Worm (Caenorhabditis elegans): ENCODE results near the gene srx-122.

srx-122 gene

DNA sequence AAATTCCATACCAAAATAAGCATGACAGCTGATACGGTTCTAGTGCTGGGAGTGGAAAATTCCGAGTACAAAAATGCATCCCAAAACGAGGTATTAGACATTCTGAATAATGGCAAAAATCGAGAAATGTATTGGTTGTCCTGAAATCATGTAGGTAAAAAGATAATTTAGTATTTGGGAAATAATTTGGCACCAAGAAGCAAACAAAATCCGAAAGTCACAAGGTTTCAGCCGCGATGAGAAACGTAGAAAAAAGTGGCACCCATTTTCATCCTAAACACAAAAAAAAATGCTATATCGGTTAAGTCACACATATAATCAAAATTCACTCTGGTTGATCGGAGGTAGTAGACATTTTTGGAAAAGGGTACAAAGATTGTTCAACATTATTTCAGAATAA, at the start of gene srx-122:
Gene srx-122 (minus strand): TSS at position 101 of the 400 bp plus-strand sequence.
- TF ChIP-seq tab-1 (GFP tag; IDR thresholded peaks at IDR 0.05) (no peak), ztf-23 (GFP tag; IDR thresholded peaks at IDR 0.05) (no peak), ref-1 (GFP tag; conservative IDR thresholded peaks at IDR 0.05) (no peak), T22C8.4 (GFP tag; IDR thresholded peaks at IDR 0.05) (no peak), cog-1 (tag; optimal IDR thresholded peaks at IDR 0.05) (no peak), med-1 (GFP tag; optimal IDR thresholded peaks at IDR 0.05; ENCODE audit: insufficient read depth) (no peak), ztf-29 (GFP tag; IDR thresholded peaks at IDR 0.05) (no peak), flt-1 (GFP tag; IDR thresholded peaks at IDR 0.05) (no peak), klf-2 (GFP tag; conservative IDR thresholded peaks at IDR 0.05) (no peak)

DNA sequence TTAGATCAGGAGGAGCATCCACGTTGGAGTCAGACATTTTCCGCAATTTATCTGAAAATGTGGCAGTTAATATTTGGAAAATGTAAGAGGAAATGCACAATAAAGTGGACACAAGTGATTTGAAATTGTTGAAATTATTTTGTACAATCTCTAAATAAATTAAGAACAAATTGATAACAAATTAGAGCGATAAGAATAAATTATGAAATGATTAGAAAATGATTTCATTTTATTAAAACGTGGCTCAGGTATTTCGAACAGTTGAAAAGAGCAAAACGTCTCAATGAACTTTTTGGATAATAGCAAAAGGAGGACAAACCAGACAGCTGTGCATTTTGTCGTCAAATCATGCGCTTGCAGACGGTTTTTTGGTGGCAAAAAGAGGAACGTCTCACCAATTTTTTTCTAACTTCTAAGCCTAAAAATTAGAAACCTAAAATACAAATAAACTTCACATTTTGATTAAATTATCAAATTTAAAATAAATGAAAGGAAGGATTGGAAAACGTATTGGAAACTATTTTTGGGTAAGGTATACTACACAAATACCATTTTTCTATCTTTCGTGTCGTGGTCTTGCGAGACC, 48.9 kb upstream of the srx-122 start, which contains the start of gene fbxa-65:
Gene fbxa-65 (minus strand): TSS at position 51 of the 586 bp plus-strand sequence.
- no peak for TF ChIP-seq ref-1 (GFP tag; conservative IDR thresholded peaks at IDR 0.05)
- no peak for TF ChIP-seq ztf-23 (GFP tag; IDR thresholded peaks at IDR 0.05)
- TF ChIP-seq flt-1 (GFP tag; IDR thresholded peaks at IDR 0.05): no peak
- TF ChIP-seq ztf-29 (GFP tag; IDR thresholded peaks at IDR 0.05): no peak
- TF ChIP-seq klf-2 (GFP tag; conservative IDR thresholded peaks at IDR 0.05): no peak
- no peak for TF ChIP-seq med-1 (GFP tag; optimal IDR thresholded peaks at IDR 0.05; ENCODE audit: insufficient read depth)
- TF ChIP-seq tab-1 (GFP tag; IDR thresholded peaks at IDR 0.05): no peak
- TF ChIP-seq cog-1 (tag; optimal IDR thresholded peaks at IDR 0.05): no peak
- TF ChIP-seq T22C8.4 (GFP tag; IDR thresholded peaks at IDR 0.05): no peak

DNA sequence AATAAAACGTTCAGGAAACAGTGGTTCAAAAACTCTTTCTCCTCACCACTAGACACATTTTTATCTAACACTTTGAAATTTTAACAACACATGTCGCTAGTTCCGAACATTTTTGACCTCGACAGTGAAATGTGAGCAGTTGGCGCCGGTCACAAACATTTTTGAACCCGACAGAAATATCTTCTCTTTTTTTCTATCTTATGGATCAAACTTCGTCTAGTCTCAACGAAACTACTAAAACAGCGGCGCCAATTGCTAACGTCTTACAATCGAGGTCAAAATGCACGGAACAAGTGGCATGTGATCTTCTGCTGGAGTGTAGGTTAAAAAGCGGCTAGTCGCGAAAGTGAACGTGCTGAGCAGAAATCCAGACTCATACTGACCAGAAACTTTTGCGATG, 46.3 kb upstream of the srx-122 start:
- TF ChIP-seq flt-1 (GFP tag; IDR thresholded peaks at IDR 0.05) (no peak), ref-1 (GFP tag; conservative IDR thresholded peaks at IDR 0.05) (no peak), cog-1 (tag; optimal IDR thresholded peaks at IDR 0.05) (no peak), tab-1 (GFP tag; IDR thresholded peaks at IDR 0.05) (no peak), med-1 (GFP tag; optimal IDR thresholded peaks at IDR 0.05; ENCODE audit: insufficient read depth) (no peak), ztf-29 (GFP tag; IDR thresholded peaks at IDR 0.05) (no peak), klf-2 (GFP tag; conservative IDR thresholded peaks at IDR 0.05) (no peak)

DNA sequence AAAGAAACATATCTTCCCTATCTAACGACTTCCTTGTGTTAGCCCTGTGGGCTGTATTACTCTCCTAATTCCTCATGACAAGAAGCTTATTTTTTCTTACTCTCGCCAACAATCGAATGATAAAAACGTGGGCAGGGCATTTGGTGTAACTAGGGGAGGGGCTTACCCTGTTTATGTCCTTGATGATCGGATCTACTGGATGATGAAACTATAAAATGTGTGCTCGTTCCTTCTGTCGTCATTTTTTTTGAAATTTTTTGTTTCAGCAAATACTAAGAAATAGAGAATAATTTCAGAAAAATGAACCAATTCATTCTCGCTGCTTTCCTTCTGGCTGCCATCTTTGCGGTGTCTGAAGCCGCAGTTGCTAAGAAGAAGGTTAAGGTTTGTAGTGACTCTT, 44.8 kb upstream of the srx-122 start, which contains the start of gene C17B7.3:
Gene C17B7.3 (plus strand): TSS at position 301 of the 400 bp plus-strand sequence.
- TF ChIP-seq ztf-29 (GFP tag; IDR thresholded peaks at IDR 0.05) (no peak), klf-2 (GFP tag; conservative IDR thresholded peaks at IDR 0.05) (no peak), flt-1 (GFP tag; IDR thresholded peaks at IDR 0.05) (no peak), cog-1 (tag; optimal IDR thresholded peaks at IDR 0.05) (no peak), med-1 (GFP tag; optimal IDR thresholded peaks at IDR 0.05; ENCODE audit: insufficient read depth) (no peak), ref-1 (GFP tag; conservative IDR thresholded peaks at IDR 0.05) (no peak), ztf-23 (GFP tag; IDR thresholded peaks at IDR 0.05) (no peak), tab-1 (GFP tag; IDR thresholded peaks at IDR 0.05) (no peak), T22C8.4 (GFP tag; IDR thresholded peaks at IDR 0.05) (no peak)

DNA sequence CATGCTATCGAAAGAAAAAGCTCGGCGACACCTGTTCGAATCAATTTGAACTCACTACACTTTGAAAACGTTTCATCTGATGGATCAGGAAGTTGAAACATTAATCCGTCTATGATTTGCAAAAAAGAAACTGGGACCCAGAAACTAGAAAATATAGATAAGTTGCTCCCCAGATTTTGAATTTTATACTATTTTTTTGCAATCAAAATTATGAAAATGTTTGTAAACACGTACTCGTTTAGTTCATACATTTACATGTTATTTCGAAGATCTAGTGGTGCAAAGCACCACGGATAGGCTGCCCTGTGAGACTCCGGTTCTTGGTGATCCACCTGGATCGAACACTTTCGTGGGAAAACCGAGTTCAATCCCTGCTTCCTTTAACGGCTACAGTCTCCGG, 44.2 kb upstream of the srx-122 start, which contains the start of gene C17B7.10:
Gene C17B7.10 (minus strand): TSS at position 101 of the 400 bp plus-strand sequence.
- no peak for TF ChIP-seq ztf-23 (GFP tag; IDR thresholded peaks at IDR 0.05)

DNA sequence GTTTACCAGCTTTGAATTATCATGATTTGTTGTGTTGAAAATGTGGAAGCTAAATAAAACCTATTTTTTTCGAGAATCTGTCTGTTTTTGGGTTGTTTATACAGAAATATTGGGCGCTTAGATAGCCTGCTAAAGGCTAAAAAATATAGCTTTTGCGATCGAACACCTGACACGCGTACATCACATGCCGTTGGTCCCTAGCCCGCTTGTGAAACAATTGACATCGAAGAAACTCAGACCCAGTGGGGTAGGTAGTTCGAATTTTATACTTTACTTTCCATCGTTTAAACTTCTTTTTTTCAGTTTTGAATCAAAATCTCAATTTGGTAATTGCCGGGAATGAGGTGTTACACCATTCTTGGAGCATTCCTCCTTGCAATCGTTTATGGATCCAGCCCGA, 41.3 kb upstream of the srx-122 start, which contains the start of gene C17B7.4:
Gene C17B7.4 (plus strand): TSS at position 301 of the 400 bp plus-strand sequence.
- TF ChIP-seq ref-1 (GFP tag; conservative IDR thresholded peaks at IDR 0.05) (no peak), cog-1 (tag; optimal IDR thresholded peaks at IDR 0.05) (no peak), ztf-29 (GFP tag; IDR thresholded peaks at IDR 0.05) (no peak), klf-2 (GFP tag; conservative IDR thresholded peaks at IDR 0.05) (no peak), flt-1 (GFP tag; IDR thresholded peaks at IDR 0.05) (no peak), ztf-23 (GFP tag; IDR thresholded peaks at IDR 0.05) (no peak), med-1 (GFP tag; optimal IDR thresholded peaks at IDR 0.05; ENCODE audit: insufficient read depth) (no peak), T22C8.4 (GFP tag; IDR thresholded peaks at IDR 0.05) (no peak), tab-1 (GFP tag; IDR thresholded peaks at IDR 0.05) (no peak)

DNA sequence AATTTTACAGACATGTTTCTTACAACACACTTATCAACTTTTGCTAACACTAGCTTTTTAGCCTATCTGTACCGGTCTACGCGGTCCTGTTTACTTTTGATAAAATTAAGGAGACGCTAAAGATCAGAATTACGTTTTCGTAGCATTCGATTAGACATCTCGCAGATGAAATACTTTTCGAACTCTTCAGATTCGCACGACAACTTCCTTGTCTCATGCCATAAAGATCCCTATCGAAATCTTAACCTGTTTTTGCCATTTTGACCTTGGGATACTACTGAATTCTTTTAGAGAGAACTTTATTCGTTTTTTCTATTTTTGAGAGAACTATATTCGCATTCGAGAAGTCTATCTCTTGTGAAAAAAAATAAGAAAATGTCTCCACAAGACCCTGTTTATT, 35.7 kb upstream of the srx-122 start, which contains the start of gene C17B7.5:
Gene C17B7.5 (plus strand): TSS at position 301 of the 400 bp plus-strand sequence.
- no peak for TF ChIP-seq cog-1 (tag; optimal IDR thresholded peaks at IDR 0.05)
- TF ChIP-seq ref-1 (GFP tag; conservative IDR thresholded peaks at IDR 0.05): no peak
- TF ChIP-seq ztf-23 (GFP tag; IDR thresholded peaks at IDR 0.05): no peak
- TF ChIP-seq ztf-29 (GFP tag; IDR thresholded peaks at IDR 0.05): no peak
- no peak for TF ChIP-seq tab-1 (GFP tag; IDR thresholded peaks at IDR 0.05)
- TF ChIP-seq klf-2 (GFP tag; conservative IDR thresholded peaks at IDR 0.05): no peak

DNA sequence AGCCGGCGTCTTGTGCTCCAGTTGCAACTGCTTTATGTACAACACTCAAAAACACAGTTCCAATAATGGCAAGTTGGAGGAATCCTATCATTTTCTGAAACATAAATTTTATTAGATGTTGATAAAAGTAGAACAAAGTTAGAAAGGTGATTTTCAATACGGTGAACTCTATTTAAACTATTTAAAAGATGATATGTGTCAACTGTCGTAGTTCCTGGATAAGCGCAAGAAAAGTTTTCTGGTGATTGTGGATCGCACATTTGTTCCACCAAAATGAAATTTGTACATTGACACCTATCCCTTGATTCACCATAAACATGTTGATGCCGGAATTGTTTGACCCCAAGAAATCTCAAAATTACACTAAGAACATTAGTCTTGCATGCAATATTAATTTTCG, 34.4 kb upstream of the srx-122 start, which contains the start of gene C17B7.9:
Gene C17B7.9 (minus strand): TSS at position 101 of the 400 bp plus-strand sequence.
- TF ChIP-seq klf-2 (GFP tag; conservative IDR thresholded peaks at IDR 0.05) (no peak), tab-1 (GFP tag; IDR thresholded peaks at IDR 0.05) (no peak), cog-1 (tag; optimal IDR thresholded peaks at IDR 0.05) (no peak), ref-1 (GFP tag; conservative IDR thresholded peaks at IDR 0.05) (no peak), ztf-29 (GFP tag; IDR thresholded peaks at IDR 0.05) (no peak), ztf-23 (GFP tag; IDR thresholded peaks at IDR 0.05) (no peak), med-1 (GFP tag; optimal IDR thresholded peaks at IDR 0.05; ENCODE audit: insufficient read depth) (no peak), flt-1 (GFP tag; IDR thresholded peaks at IDR 0.05) (no peak), T22C8.4 (GFP tag; IDR thresholded peaks at IDR 0.05) (no peak)

DNA sequence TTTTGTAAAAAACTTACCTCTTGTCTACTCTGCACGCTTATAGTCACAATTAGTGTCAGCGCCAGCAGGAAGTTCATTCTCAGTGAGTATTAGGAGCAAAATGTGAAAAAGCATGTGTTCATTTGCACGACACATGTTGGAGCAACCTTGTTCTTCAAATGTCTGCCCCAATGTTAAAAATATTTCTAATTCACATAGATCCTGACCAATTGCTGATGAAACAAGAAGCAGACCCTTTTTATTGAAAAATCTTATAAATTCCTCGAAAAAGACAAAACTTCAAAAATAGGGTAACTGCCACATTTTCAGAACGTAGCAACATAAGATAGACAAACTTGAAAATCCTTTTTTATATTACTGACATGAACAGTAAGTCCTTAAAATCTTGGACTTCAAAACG, 26.5 kb upstream of the srx-122 start, which contains the start of gene C17B7.8:
Gene C17B7.8 (minus strand): TSS at position 101 of the 400 bp plus-strand sequence.
- TF ChIP-seq ztf-29 (GFP tag; IDR thresholded peaks at IDR 0.05) (no peak), T22C8.4 (GFP tag; IDR thresholded peaks at IDR 0.05) (no peak), med-1 (GFP tag; optimal IDR thresholded peaks at IDR 0.05; ENCODE audit: insufficient read depth) (no peak), ztf-23 (GFP tag; IDR thresholded peaks at IDR 0.05) (no peak), ref-1 (GFP tag; conservative IDR thresholded peaks at IDR 0.05) (no peak), klf-2 (GFP tag; conservative IDR thresholded peaks at IDR 0.05) (no peak), flt-1 (GFP tag; IDR thresholded peaks at IDR 0.05) (no peak), cog-1 (tag; optimal IDR thresholded peaks at IDR 0.05) (no peak), tab-1 (GFP tag; IDR thresholded peaks at IDR 0.05) (no peak)

Data from whole organism, midembryonic.